Fruit fly (Drosophila melanogaster) S2 (cell line): ENCODE measurements around the gene CG8564.

Experiments used
- CG8478 ChIP-seq: fragments of >200 bp; optimal IDR thresholded peaks from 2 replicates; lab custom pipeline; 2018
- CTCF ChIP-seq, 2 experiments: fragments of >200 bp; optimal IDR thresholded peaks; 2 replicates each; lab custom pipeline; 2018

DNA sequence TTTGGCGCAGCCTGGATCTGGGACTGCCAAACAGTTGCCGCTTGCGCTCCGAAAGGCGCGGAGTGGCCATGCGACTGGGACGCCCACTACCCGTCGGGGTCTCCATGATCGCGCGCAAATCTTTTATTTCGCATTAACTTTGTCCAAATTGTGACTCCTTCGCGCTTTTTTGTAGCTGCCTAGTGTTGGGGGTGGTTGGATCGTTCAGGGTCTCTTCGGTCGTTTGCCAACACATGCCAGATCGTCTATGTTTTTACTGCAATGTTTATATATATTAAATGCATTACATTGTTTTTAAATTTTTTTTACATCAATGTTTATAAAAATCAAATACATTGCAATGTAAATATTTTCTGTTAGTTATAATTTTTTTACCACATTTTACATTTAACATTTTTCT, 48.9 kb downstream of the CG8564 start:
- TF ChIP-seq CTCF (optimal IDR thresholded peaks at IDR 0.05; lab: Kevin White, UChicago) (no peak), CG8478 (lab: Kevin White, UChicago) (no peak)
